Worm (Caenorhabditis elegans): ENCODE measurements around the gene ula-1.

DNA sequence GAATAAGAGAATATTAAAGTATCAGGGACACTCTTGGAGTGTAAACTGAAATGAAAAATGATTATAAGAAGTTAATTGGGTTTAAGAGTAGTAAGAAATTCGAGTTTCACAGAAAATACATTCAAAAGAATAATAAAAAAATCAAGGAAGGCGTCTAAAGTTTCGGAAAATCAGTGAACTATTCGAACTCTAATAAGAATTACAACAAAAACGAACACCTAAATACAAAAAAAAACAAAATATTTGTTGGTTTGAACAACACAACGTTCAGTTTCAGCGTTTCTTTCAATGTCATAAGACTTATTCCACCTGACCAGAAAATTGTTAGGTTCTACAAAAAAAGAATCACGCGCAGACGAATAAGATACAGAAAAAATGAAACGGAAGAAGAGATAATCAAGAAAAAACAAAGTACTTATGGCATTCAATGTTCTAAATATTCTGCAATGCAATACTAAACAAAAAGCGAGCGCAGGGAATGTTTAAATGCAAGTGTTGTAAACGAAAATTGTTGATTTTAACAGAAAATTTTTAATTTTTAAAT, 21.0 kb downstream of the ula-1 start, which contains the start of gene nhl-2:
- no peak for TF ChIP-seq flt-1 (GFP tag; IDR thresholded peaks at IDR 0.05)
- no peak for TF ChIP-seq tab-1 (GFP tag; IDR thresholded peaks at IDR 0.05)
- no peak for TF ChIP-seq ztf-29 (GFP tag; IDR thresholded peaks at IDR 0.05)
- no peak for TF ChIP-seq ref-1 (GFP tag; conservative IDR thresholded peaks at IDR 0.05)
- TF ChIP-seq T22C8.4 (GFP tag; IDR thresholded peaks at IDR 0.05): no peak
- TF ChIP-seq klf-2 (GFP tag; conservative IDR thresholded peaks at IDR 0.05): no peak
- no peak for TF ChIP-seq cog-1 (tag; optimal IDR thresholded peaks at IDR 0.05)
- TF ChIP-seq med-1 (GFP tag; optimal IDR thresholded peaks at IDR 0.05; ENCODE audit: insufficient read depth): no peak
